Worm (Caenorhabditis elegans) whole organism, L3 larva: ENCODE results near the gene Y57G11C.36.
A peak's percentile ranks its signal among the peaks of the same experiment; 100 is the strongest.
"Not testable (repeated sequence)": the region's sequence is repeated elsewhere in the genome, so short reads cannot be mapped to it uniquely, and the experiment has no call there.

Experiments
- R02D3.7 ChIP-seq: fragments of 150-350 bp; optimal IDR thresholded peaks from 2 replicates; lab custom pipeline; 2014; ENCODE audit warnings: missing biosample characterization, missing genetic modification characterization
- ZK546.5 ChIP-seq: sonication (generic microtip); optimal IDR thresholded peaks from 2 replicates; lab custom pipeline; 2017; ENCODE audit warnings: missing biosample characterization, missing genetic modification characterization
- aly-2 ChIP-seq: fragments of 150-350 bp; optimal IDR thresholded peaks from 2 replicates; lab custom pipeline; 2014; ENCODE audit warnings: missing biosample characterization, missing genetic modification characterization
- ama-1 ChIP-seq: fragments of 150-350 bp; optimal IDR thresholded peaks from 2 replicates; lab custom pipeline; 2018
- ceh-16 ChIP-seq: sonication (generic microtip); optimal IDR thresholded peaks from 2 replicates; lab custom pipeline; 2017; ENCODE audit warnings: missing biosample characterization, missing genetic modification characterization
- ceh-28 ChIP-seq: fragments of 150-350 bp; optimal IDR thresholded peaks from 2 replicates; lab custom pipeline; 2014; ENCODE audit warnings: missing biosample characterization, missing genetic modification reagents, missing genetic modification characterization
- ceh-82 ChIP-seq: fragments of 150-350 bp; optimal IDR thresholded peaks from 2 replicates; lab custom pipeline; 2014; ENCODE audit warnings: missing biosample characterization, missing genetic modification characterization
- ceh-9 ChIP-seq: sonication (generic microtip); optimal IDR thresholded peaks from 2 replicates; lab custom pipeline; 2018; ENCODE audit warnings: missing biosample characterization, missing genetic modification characterization
- daf-12 ChIP-seq: fragments of 150-350 bp; optimal IDR thresholded peaks from 2 replicates; lab custom pipeline; 2014; ENCODE audit warnings: missing biosample characterization, missing genetic modification reagents, missing genetic modification characterization
- egl-27 ChIP-seq: sonication (generic microtip); optimal IDR thresholded peaks from 4 replicates; lab custom pipeline; 2017; ENCODE audit warnings: missing biosample characterization, missing genetic modification reagents, missing genetic modification characterization
- egl-5 ChIP-seq: fragments of 150-350 bp; optimal IDR thresholded peaks from 2 replicates; lab custom pipeline; 2017; ENCODE audit warnings: missing biosample characterization, missing genetic modification reagents, missing genetic modification characterization, inconsistent platforms
- elt-1 ChIP-seq: fragments of 150-350 bp; optimal IDR thresholded peaks from 2 replicates; lab custom pipeline; 2014; ENCODE audit warnings: missing biosample characterization, missing genetic modification characterization
- elt-3 ChIP-seq, 3 experiments: fragments of 150-350 bp in 1 of 3; sonication (generic microtip) in 2 of 3; optimal IDR thresholded peaks; 2 replicates in 2 of 3; 4 replicates in 1 of 3; lab custom pipeline; 2014 to 2017; ENCODE audit warnings: missing biosample characterization in 3 of 3, missing genetic modification characterization in 3 of 3
- eor-1 ChIP-seq, 2 experiments: fragments of 150-350 bp; optimal IDR thresholded peaks; 2 replicates each; lab custom pipeline; 2014 to 2018; ENCODE audit warnings: missing biosample characterization in 2 of 2, missing genetic modification characterization in 2 of 2
- fkh-2 ChIP-seq: fragments of 150-350 bp; optimal IDR thresholded peaks from 2 replicates; lab custom pipeline; 2014; ENCODE audit warnings: missing biosample characterization, missing genetic modification reagents, missing genetic modification characterization
- fos-1 ChIP-seq: fragments of 150-350 bp; optimal IDR thresholded peaks from 2 replicates; lab custom pipeline; 2014; ENCODE audit warnings: missing biosample characterization, missing genetic modification characterization
- jun-1 ChIP-seq: fragments of 150-350 bp; optimal IDR thresholded peaks from 2 replicates; lab custom pipeline; 2014; ENCODE audit warnings: missing biosample characterization, missing genetic modification reagents, missing genetic modification characterization
- lin-39 ChIP-seq: fragments of 150-350 bp; optimal IDR thresholded peaks from 2 replicates; lab custom pipeline; 2018; ENCODE audit warnings: missing biosample characterization, missing genetic modification reagents, missing genetic modification characterization
- lsy-12 ChIP-seq: sonication (generic microtip); optimal IDR thresholded peaks from 2 replicates; lab custom pipeline; 2016; ENCODE audit warnings: mild to moderate bottlenecking, missing genetic modification characterization, missing compliant biosample characterization
- mdl-1 ChIP-seq: fragments of 150-350 bp; optimal IDR thresholded peaks from 2 replicates; lab custom pipeline; 2014; ENCODE audit warnings: missing biosample characterization, missing genetic modification characterization
- mml-1 ChIP-seq: fragments of 150-350 bp; sonication (generic microtip); optimal IDR thresholded peaks from 3 replicates; lab custom pipeline; 2014; ENCODE audit warnings: missing biosample characterization, missing genetic modification characterization
- nhr-11 ChIP-seq: fragments of 150-350 bp; optimal IDR thresholded peaks from 2 replicates; lab custom pipeline; 2014; ENCODE audit warnings: missing biosample characterization, missing genetic modification characterization
- nhr-12 ChIP-seq: fragments of 150-350 bp; optimal IDR thresholded peaks from 2 replicates; lab custom pipeline; 2014; ENCODE audit warnings: missing biosample characterization, missing genetic modification characterization
- nhr-237 ChIP-seq: fragments of 150-350 bp; optimal IDR thresholded peaks from 2 replicates; lab custom pipeline; 2014; ENCODE audit warnings: missing biosample characterization, missing genetic modification characterization
- nhr-25 ChIP-seq: sonication (generic microtip); optimal IDR thresholded peaks from 2 replicates; lab custom pipeline; 2017; ENCODE audit warnings: missing biosample characterization, missing genetic modification characterization
- nhr-28 ChIP-seq: fragments of 150-350 bp; optimal IDR thresholded peaks from 2 replicates; lab custom pipeline; 2014; ENCODE audit warnings: missing biosample characterization, missing genetic modification characterization
- nhr-43 ChIP-seq: sonication (generic microtip); optimal IDR thresholded peaks from 2 replicates; lab custom pipeline; 2016; ENCODE audit warnings: mild to moderate bottlenecking, missing genetic modification characterization, missing compliant biosample characterization; ENCODE audit not compliant: poor library complexity, severe bottlenecking
- nhr-67 ChIP-seq: fragments of 150-350 bp; optimal IDR thresholded peaks from 2 replicates; lab custom pipeline; 2014; ENCODE audit warnings: missing biosample characterization, missing genetic modification characterization
- nhr-76 ChIP-seq: fragments of 150-350 bp; sonication (generic microtip); optimal IDR thresholded peaks from 5 replicates; lab custom pipeline; 2014; ENCODE audit warnings: missing biosample characterization, missing genetic modification characterization
- nhr-77 ChIP-seq: fragments of 150-350 bp; optimal IDR thresholded peaks from 2 replicates; lab custom pipeline; 2014; ENCODE audit warnings: missing biosample characterization, missing genetic modification characterization
- pha-4 ChIP-seq: fragments of 150-350 bp; optimal IDR thresholded peaks from 2 replicates; lab custom pipeline; 2014; ENCODE audit warnings: missing biosample characterization, missing genetic modification reagents, missing genetic modification characterization
- pqm-1 ChIP-seq: fragments of 150-350 bp; optimal IDR thresholded peaks from 2 replicates; lab custom pipeline; 2017; ENCODE audit warnings: missing biosample characterization, missing genetic modification characterization, inconsistent platforms
- snpc-4 ChIP-seq: fragments of 150-350 bp; optimal IDR thresholded peaks from 2 replicates; lab custom pipeline; 2014; ENCODE audit warnings: missing biosample characterization, missing genetic modification characterization
- tbx-2 ChIP-seq: sonication (generic microtip); optimal IDR thresholded peaks from 2 replicates; lab custom pipeline; 2016; ENCODE audit warnings: mild to moderate bottlenecking, missing genetic modification characterization, missing compliant biosample characterization

Gene Y57G11C.36

DNA sequence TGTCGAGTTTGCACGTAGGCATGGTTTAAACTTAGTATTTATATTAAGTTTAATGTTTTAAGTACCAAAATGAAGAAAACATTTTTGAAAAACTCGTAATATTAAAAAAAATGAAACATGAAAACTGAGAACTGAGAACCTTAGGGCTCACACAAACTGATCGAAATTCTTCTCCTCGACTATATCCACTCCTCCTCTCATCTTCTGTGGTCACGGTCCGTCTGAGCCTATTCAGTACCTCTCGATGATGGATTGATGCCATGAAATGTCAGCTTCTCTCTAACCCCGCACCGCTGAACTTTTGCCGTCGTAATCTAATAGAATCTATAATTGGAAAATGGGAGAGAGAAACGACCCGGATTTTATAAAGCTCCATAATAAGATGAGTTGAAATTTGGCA lies 10.9 kb upstream of the Y57G11C.36 start, which contains the start of gene nlp-56:
nlp-56 (minus strand) TSS at position 257 of the 400 bp plus-strand sequence.
- TF ChIP-seq pqm-1 (tag; lab: Kevin White, UChicago) (no peak), ceh-9 (tag; lab: Kevin White, UChicago) (no peak), nhr-12 (tag; lab: Kevin White, UChicago) (no peak), lsy-12 (no peak), eor-1 (tag; optimal IDR thresholded peaks at IDR 0.05; lab: Kevin White, UChicago) (no peak), mdl-1 (tag; lab: Kevin White, UChicago) (no peak), elt-1 (tag; lab: Kevin White, UChicago) (no peak), nhr-76 (tag; lab: Kevin White, UChicago) (no peak), daf-12 (tag; lab: Kevin White, UChicago) (no peak), lin-39 (no peak), jun-1 (tag; lab: Kevin White, UChicago) (no peak), fos-1 (tag; lab: Kevin White, UChicago) (no peak), aly-2 (tag; lab: Kevin White, UChicago) (no peak), mml-1 (tag; lab: Kevin White, UChicago) (no peak), ZK546.5 (tag; lab: Kevin White, UChicago) (no peak), nhr-28 (tag; lab: Kevin White, UChicago) (no peak), pha-4 (tag; lab: Kevin White, UChicago) (no peak), tbx-2 (tag; lab: Kevin White, UChicago) (no peak)

- no peak for TF ChIP-seq ceh-16 (tag; lab: Kevin White, UChicago)
- no peak for TF ChIP-seq nhr-25
- no peak for TF ChIP-seq nhr-237 (tag; lab: Kevin White, UChicago)
- TF ChIP-seq tbx-2 (tag; lab: Kevin White, UChicago): no peak
- TF ChIP-seq lin-39: no peak
- no peak for TF ChIP-seq ceh-9 (tag; lab: Kevin White, UChicago)
- no peak for TF ChIP-seq lsy-12
- no peak for TF ChIP-seq nhr-43 (tag; lab: Kevin White, UChicago)
- TF ChIP-seq ceh-28: no peak
- TF ChIP-seq ceh-82 (tag; lab: Kevin White, UChicago): no peak
- no peak for TF ChIP-seq pqm-1 (tag; lab: Kevin White, UChicago)
- no peak for TF ChIP-seq nhr-77 (tag; lab: Kevin White, UChicago)
- no peak for TF ChIP-seq elt-3 (tag; optimal IDR thresholded peaks at IDR 0.05; lab: Kevin White, UChicago)
- TF ChIP-seq eor-1 (tag; optimal IDR thresholded peaks at IDR 0.05; lab: Kevin White, UChicago): no peak
- no peak for TF ChIP-seq nhr-11 (tag; lab: Kevin White, UChicago)
- no peak for TF ChIP-seq pha-4 (tag; lab: Kevin White, UChicago)
- no peak for TF ChIP-seq fkh-2 (tag; lab: Kevin White, UChicago)
- TF ChIP-seq, all 47 proteins: peak for 0
Observed at ce11 chrIV:14782211-14782610, 8.6 kb upstream of the Y57G11C.36 start, which contains the start of gene Y57G11C.1130. Gene Y57G11C.1130, plus strand, starts transcription at chrIV:14782511.

ce11 chrIV:14781537-14781936 lies 8.0 kb upstream of the Y57G11C.36 start, which contains the start of gene Y57G11C.8:
Gene Y57G11C.8, plus strand, starts transcription at chrIV:14781837.
- TF ChIP-seq lsy-12: no peak
- no peak for TF ChIP-seq nhr-12 (tag; lab: Kevin White, UChicago)
- no peak for TF ChIP-seq lin-39
- TF ChIP-seq ama-1: no peak
- TF ChIP-seq R02D3.7 (tag; lab: Kevin White, UChicago): no peak
- TF ChIP-seq aly-2 (tag; lab: Kevin White, UChicago): no peak
- TF ChIP-seq elt-3 (tag; optimal IDR thresholded peaks at IDR 0.05; lab: Kevin White, UChicago): no peak
- no peak for TF ChIP-seq ceh-28
- TF ChIP-seq egl-27 (tag; lab: Kevin White, UChicago): no peak
- no peak for TF ChIP-seq nhr-77 (tag; lab: Kevin White, UChicago)
- no peak for TF ChIP-seq nhr-11 (tag; lab: Kevin White, UChicago)
- TF ChIP-seq egl-5 (tag; lab: Kevin White, UChicago): no peak
- TF ChIP-seq mml-1 (tag; lab: Kevin White, UChicago): no peak
- no peak for TF ChIP-seq pqm-1 (tag; lab: Kevin White, UChicago)
- TF ChIP-seq elt-1 (tag; lab: Kevin White, UChicago): no peak

DNA sequence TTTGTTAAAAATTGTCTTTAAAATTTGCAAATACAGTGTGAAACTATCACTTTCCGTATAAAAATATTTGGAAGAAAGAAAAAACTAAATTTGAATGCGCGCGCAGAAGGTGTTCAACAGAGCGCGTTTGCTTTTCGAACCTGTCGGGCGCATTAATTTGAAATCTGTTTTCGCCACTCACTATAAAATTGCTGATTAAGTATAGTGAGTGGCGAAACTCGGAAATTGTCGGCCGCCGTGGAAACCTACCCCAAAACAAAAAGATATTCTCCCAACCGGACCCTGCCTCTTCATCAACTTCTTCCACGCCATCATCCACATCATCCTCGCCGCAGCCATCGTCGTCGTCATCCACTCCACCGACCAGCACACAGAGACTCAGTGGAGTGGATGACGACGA lies 7.0 kb upstream of the Y57G11C.36 start:
- TF ChIP-seq snpc-4 (tag; lab: Kevin White, UChicago): peak; percentile 38
- TF ChIP-seq, all 47 proteins: peak for 1; not testable (repeated sequence) for 46

DNA sequence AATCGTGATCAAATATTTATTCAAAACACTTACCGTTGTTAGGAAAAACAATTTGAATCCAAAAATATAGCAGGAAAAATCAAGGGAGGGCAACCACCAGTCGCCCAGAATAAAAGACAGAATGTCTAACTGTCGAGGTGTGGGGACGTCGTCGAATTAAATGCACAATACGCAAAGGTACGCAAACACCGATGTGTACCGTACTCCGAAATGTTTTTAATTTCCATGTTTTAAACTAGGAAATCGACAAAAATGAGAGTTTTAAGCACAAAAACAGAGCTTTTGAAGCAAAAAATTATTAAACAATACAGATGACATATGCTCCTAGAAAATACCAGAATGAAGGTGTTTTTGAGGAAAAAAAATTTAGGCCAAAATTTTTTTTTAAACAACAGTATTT lies 873 bp upstream of the Y57G11C.36 start, which contains the start of gene Y57G11C.51:
Y57G11C.51 (minus strand) TSS at position 101 of the 400 bp plus-strand sequence.
- TF ChIP-seq nhr-28 (tag; lab: Kevin White, UChicago); ceh-28; nhr-67 (tag; lab: Kevin White, UChicago): not testable (repeated sequence)
- TF ChIP-seq, all 47 proteins: peak for 0; not testable (repeated sequence) for 47
